Worm (Caenorhabditis elegans): ENCODE data around the gene dhcr-24.
A peak's percentile ranks its signal among the peaks of the same experiment; 100 is the strongest.

The dhcr-24 gene

DNA sequence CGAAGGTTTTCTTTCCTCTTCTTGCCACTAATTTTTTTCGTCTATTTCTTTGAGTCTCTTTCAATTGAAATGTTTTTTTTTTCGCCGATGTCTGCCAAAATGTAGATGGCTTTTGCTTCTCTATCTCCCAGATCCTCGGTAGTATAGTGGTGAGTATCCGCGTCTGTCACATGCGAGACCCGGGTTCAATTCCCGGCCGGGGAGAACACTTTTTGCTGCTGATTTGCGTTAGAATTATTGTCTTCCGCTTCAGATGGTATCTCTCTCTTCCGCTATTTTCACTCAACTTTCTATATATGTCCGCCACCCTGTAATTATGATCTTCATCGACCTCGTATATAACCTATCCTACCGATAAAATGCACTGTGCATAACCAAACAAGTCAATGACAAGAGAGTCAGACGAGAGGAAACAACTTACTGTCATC lies 10.5 kb downstream of the dhcr-24 start:
- no peak for TF ChIP-seq tra-4 (tag; optimal IDR thresholded peaks at IDR 0.05)
- TF ChIP-seq scrt-1 (GFP tag; IDR thresholded peaks at IDR 0.05), result peak; percentile 71
- peak; percentile 30; the same call in 1 of the 2 replicates for TF ChIP-seq flt-1 (GFP tag; IDR thresholded peaks at IDR 0.05)
- peak; percentile 49 for TF ChIP-seq aly-1 (tag; optimal IDR thresholded peaks at IDR 0.05)
- TF ChIP-seq ama-1 (optimal IDR thresholded peaks at IDR 0.05), result no peak
- no peak for TF ChIP-seq hmg-4 (GFP tag; optimal IDR thresholded peaks at IDR 0.05)
- TF ChIP-seq B0310.2 (tag; optimal IDR thresholded peaks at IDR 0.05), result no peak
- peak; percentile 64 for TF ChIP-seq ets-7 (tag; optimal IDR thresholded peaks at IDR 0.05)
- TF ChIP-seq tbx-11 (GFP tag; IDR thresholded peaks at IDR 0.05), result peak; percentile 68
- peak; percentile 28 for TF ChIP-seq tbx-37 (GFP tag; conservative IDR thresholded peaks at IDR 0.05)
- no peak for TF ChIP-seq hmbx-1 (tag; optimal IDR thresholded peaks at IDR 0.05)
- peak; percentile 22 for TF ChIP-seq ceh-36 (tag; optimal IDR thresholded peaks at IDR 0.05)
- peak; percentile 54 for TF ChIP-seq hnd-1 (tag; optimal IDR thresholded peaks at IDR 0.05)
- TF ChIP-seq ceh-13 (GFP tag; optimal IDR thresholded peaks at IDR 0.05), result no peak
- peak; percentile 46 for TF ChIP-seq F13C5.2 (tag; optimal IDR thresholded peaks at IDR 0.05)
- peak; percentile 76 for TF ChIP-seq pes-1 (GFP tag; IDR thresholded peaks at IDR 0.05)
- no peak for TF ChIP-seq sea-1 (GFP tag; conservative IDR thresholded peaks at IDR 0.05)

DNA sequence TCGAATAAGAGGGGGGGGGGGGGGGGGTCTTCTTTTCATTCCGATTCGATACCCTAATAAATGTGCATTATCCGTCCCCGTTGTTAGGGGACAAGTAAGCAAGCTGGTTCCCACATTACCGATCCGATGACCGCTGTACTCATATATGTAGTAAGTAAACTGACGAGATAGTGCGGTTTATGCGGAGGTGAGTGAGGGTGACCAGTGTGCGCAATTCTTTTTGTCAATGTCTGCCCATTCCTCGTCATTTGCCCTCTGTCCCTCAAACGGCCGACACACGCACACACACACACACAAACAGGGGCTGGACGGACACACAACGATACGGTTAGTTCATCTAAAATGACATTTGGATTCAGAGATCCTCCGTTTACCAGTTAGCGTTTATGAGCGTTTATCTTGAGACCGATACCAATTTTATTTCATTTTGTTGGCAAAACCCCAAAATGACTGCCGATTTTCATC lies 11.7 kb downstream of the dhcr-24 start, which contains the start of gene aat-3:
Gene aat-3 (plus strand): TSS at position 51 of the 465 bp plus-strand sequence.
- TF ChIP-seq hmbx-1 (tag; optimal IDR thresholded peaks at IDR 0.05) (no peak), hmg-4 (GFP tag; optimal IDR thresholded peaks at IDR 0.05) (peak; percentile 73)

DNA sequence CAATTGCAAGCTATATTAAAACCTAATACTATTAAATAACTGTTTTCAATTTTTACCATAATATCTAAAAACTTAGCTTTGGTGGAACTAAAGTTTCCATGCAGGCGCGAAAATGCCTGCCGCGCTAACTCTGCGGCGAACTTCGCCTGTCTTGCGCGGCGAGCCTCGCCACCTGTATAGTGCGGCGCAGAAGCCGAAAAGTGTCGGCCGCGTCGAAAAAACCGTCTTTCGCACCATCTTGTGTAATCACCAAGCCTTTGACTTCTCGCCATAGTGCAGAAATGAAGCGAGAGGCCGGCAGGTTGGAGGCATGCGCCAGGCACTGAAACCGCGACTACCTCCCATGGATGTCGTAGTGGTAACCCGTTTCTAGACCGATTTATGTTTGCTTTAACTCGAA lies 12.5 kb downstream of the dhcr-24 start:
- TF ChIP-seq ceh-36 (tag; optimal IDR thresholded peaks at IDR 0.05), result no peak
- TF ChIP-seq scrt-1 (GFP tag; IDR thresholded peaks at IDR 0.05), result no peak
- TF ChIP-seq ceh-13 (GFP tag; optimal IDR thresholded peaks at IDR 0.05), result no peak
- TF ChIP-seq ama-1 (optimal IDR thresholded peaks at IDR 0.05), result no peak
- TF ChIP-seq hnd-1 (tag; optimal IDR thresholded peaks at IDR 0.05), result no peak
- TF ChIP-seq hmg-4 (GFP tag; optimal IDR thresholded peaks at IDR 0.05), result no peak
- TF ChIP-seq flt-1 (GFP tag; IDR thresholded peaks at IDR 0.05), result no peak

DNA sequence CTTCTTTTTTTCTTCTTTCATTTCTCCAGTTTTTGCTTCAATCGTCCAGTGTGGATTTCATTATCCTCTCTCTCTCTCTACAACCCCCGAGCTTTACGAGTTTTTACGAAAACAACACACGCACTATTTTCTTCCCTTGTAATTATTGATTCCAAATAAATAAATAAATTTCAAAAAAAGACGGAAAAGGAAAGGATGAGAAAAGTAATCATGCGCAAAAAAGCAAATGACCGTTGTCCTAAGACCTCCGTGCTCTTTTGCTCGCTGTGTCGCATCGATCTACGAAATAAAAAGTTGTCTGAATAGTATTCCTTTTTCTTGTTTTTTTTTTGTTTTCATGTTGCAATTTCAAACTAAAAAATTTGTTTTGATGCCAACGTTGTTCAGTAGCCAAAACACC lies 13.3 kb downstream of the dhcr-24 start:
- TF ChIP-seq tbx-37 (GFP tag; conservative IDR thresholded peaks at IDR 0.05) (no peak), aly-1 (tag; optimal IDR thresholded peaks at IDR 0.05) (no peak), ets-7 (tag; optimal IDR thresholded peaks at IDR 0.05) (no peak), scrt-1 (GFP tag; IDR thresholded peaks at IDR 0.05) (no peak), tbx-11 (GFP tag; IDR thresholded peaks at IDR 0.05) (no peak), B0310.2 (tag; optimal IDR thresholded peaks at IDR 0.05) (no peak), tra-4 (tag; optimal IDR thresholded peaks at IDR 0.05) (no peak)

DNA sequence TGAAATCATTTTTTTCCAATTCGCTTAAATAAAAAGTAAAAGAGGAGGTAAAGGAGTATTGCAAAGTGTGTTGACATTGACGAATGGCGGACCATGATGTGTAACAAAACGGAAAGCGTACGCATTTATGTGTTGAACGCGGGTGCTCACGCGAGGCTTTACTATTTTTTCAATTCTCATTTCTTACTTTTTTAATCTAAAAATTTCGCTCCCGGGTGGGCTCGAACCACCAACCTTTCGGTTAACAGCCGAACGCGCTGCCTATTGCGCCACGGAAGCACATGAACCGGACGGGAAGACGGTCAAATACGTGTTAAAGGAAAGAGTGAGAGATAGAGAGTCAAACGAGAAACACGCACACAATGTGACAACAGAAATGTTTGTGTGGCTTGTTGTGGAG lies 14.6 kb downstream of the dhcr-24 start:
- TF ChIP-seq hmg-4 (GFP tag; optimal IDR thresholded peaks at IDR 0.05), result peak; percentile 96
- peak; percentile 72 for TF ChIP-seq ets-7 (tag; optimal IDR thresholded peaks at IDR 0.05)
- TF ChIP-seq sea-1 (GFP tag; conservative IDR thresholded peaks at IDR 0.05), result peak; percentile 91
- TF ChIP-seq flt-1 (GFP tag; IDR thresholded peaks at IDR 0.05), result peak; percentile 83
- TF ChIP-seq tbx-11 (GFP tag; IDR thresholded peaks at IDR 0.05), result peak; percentile 91
- peak; percentile 76 for TF ChIP-seq tbx-37 (GFP tag; conservative IDR thresholded peaks at IDR 0.05)
- TF ChIP-seq scrt-1 (GFP tag; IDR thresholded peaks at IDR 0.05), result peak; percentile 88
- TF ChIP-seq ama-1 (optimal IDR thresholded peaks at IDR 0.05), result no peak
- peak; percentile 87 for TF ChIP-seq ceh-13 (GFP tag; optimal IDR thresholded peaks at IDR 0.05)
- peak; percentile 94 for TF ChIP-seq pes-1 (GFP tag; IDR thresholded peaks at IDR 0.05)
- TF ChIP-seq hmbx-1 (tag; optimal IDR thresholded peaks at IDR 0.05), result peak; percentile 78
- peak; percentile 87 for TF ChIP-seq aly-1 (tag; optimal IDR thresholded peaks at IDR 0.05)
- TF ChIP-seq ceh-36 (tag; optimal IDR thresholded peaks at IDR 0.05), result peak; percentile 91
- TF ChIP-seq F13C5.2 (tag; optimal IDR thresholded peaks at IDR 0.05), result peak; percentile 90
- peak; percentile 78 for TF ChIP-seq tra-4 (tag; optimal IDR thresholded peaks at IDR 0.05)
- TF ChIP-seq hnd-1 (tag; optimal IDR thresholded peaks at IDR 0.05), result peak; percentile 83
- TF ChIP-seq B0310.2 (tag; optimal IDR thresholded peaks at IDR 0.05), result peak; percentile 78

DNA sequence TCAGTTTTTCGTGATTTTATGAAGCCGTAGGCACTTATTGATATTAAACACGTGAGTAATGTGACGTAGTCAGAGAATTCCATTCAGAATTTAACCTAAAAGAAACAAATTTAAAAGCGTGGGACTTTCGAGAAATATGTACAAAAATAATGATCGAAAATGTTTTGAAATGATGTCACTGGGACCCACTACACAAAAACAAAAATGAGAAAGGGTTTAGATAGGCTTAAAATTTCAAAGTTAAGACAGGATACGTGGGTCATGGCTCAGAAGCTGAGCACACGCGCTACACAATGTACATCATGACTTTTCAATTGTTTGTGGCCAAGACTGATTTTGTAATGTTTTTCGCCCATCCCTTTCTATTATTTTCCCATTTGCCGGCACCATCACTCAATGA lies 15.1 kb downstream of the dhcr-24 start, which contains the start of gene smvt-1:
Gene smvt-1 (minus strand): TSS at position 101 of the 400 bp plus-strand sequence.
- TF ChIP-seq B0310.2 (tag; optimal IDR thresholded peaks at IDR 0.05) (no peak), hmbx-1 (tag; optimal IDR thresholded peaks at IDR 0.05) (no peak), ceh-36 (tag; optimal IDR thresholded peaks at IDR 0.05) (no peak), F13C5.2 (tag; optimal IDR thresholded peaks at IDR 0.05) (no peak)

DNA sequence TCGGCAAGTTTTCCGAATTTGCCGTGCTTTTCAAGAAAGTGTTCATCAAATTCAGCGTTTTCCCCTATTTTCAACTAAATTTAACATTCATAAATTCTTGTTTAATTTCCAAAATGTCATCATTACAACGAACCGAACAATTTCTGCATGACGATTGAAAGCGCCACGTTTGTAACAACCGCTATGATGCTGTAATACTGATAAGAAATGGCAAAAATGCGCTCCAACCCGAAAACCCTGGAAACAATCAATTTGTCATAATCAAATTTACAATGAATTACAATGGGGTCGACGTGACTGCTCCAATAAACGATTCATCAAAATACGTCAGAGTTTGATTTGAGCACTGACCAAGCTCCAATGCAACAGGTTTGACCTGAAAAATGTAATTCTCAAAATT lies 19.3 kb downstream of the dhcr-24 start:
- TF ChIP-seq ets-7 (tag; optimal IDR thresholded peaks at IDR 0.05) (no peak), ceh-36 (tag; optimal IDR thresholded peaks at IDR 0.05) (no peak), hmbx-1 (tag; optimal IDR thresholded peaks at IDR 0.05) (no peak), hmg-4 (GFP tag; optimal IDR thresholded peaks at IDR 0.05) (no peak), ama-1 (optimal IDR thresholded peaks at IDR 0.05) (no peak), pes-1 (GFP tag; IDR thresholded peaks at IDR 0.05) (no peak), tbx-37 (GFP tag; conservative IDR thresholded peaks at IDR 0.05) (no peak), tra-4 (tag; optimal IDR thresholded peaks at IDR 0.05) (no peak), tbx-11 (GFP tag; IDR thresholded peaks at IDR 0.05) (no peak)

DNA sequence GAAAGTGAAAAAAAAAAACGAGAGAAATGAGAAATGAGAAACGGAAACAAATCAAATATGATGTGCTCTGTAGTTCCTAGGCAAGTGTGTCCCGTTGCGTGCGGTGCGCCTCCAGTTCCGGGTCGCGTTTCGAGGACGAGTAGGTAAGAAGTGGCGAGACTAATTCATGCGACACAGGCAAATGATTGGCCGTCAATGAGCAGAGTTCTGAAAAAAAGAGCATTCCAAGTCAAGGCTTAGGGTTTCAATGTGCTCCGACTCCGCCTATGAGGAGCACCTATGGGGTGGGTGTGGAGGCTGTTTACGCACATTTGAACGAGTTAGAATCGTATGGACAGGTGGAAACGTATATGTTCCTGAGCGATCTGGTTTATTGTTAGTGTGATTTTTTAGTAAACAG lies 20.6 kb downstream of the dhcr-24 start:
- TF ChIP-seq tra-4 (tag; optimal IDR thresholded peaks at IDR 0.05), result no peak
- no peak for TF ChIP-seq ceh-36 (tag; optimal IDR thresholded peaks at IDR 0.05)
- TF ChIP-seq B0310.2 (tag; optimal IDR thresholded peaks at IDR 0.05), result no peak
- TF ChIP-seq F13C5.2 (tag; optimal IDR thresholded peaks at IDR 0.05), result no peak
- TF ChIP-seq hmg-4 (GFP tag; optimal IDR thresholded peaks at IDR 0.05), result no peak
- no peak for TF ChIP-seq ama-1 (optimal IDR thresholded peaks at IDR 0.05)
- no peak for TF ChIP-seq flt-1 (GFP tag; IDR thresholded peaks at IDR 0.05)
- no peak for TF ChIP-seq aly-1 (tag; optimal IDR thresholded peaks at IDR 0.05)
- TF ChIP-seq sea-1 (GFP tag; conservative IDR thresholded peaks at IDR 0.05), result no peak
- TF ChIP-seq tbx-11 (GFP tag; IDR thresholded peaks at IDR 0.05), result no peak
- no peak for TF ChIP-seq hnd-1 (tag; optimal IDR thresholded peaks at IDR 0.05)
- no peak for TF ChIP-seq pes-1 (GFP tag; IDR thresholded peaks at IDR 0.05)
